Worm (Caenorhabditis elegans): ENCODE results near the gene srh-166.

DNA sequence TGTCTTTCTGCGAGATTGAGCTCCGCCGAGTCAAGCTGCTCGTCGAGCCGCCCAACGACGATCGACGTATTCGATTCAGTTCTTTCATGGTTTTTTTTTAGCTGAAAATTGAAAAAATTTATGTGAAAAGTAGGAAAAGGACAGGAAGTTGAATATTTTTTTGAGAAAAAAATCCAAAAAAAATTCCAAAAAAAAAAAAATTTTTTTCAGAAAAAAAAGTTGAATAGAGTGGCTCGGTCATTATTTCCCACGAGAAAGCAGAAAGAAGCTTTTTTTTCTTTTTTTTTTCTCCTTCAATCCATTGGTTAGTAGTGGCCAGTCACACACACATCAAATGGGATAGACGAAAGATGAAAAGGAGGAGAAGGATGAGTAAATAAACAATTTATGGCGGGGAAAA lies 40.4 kb downstream of the srh-166 start, which contains the start of gene dhcr-7:
- TF ChIP-seq W03F9.2 (tag; optimal IDR thresholded peaks at IDR 0.05) (no peak), him-1 (tag; optimal IDR thresholded peaks at IDR 0.05) (no peak)

Data from whole organism, L4/young adult.